Fruit fly (Drosophila melanogaster) whole organism, pupa: ENCODE data around the gene CG5280.

Experiments
- CG8159 ChIP-seq: fragments of 200-800 bp; sonication (Bioruptor generic); optimal IDR thresholded peaks from 3 replicates; lab custom pipeline; 2018; ENCODE audit warnings: missing biosample characterization, mild to moderate bottlenecking, missing genetic modification characterization, moderate library complexity
- CG9948 ChIP-seq: fragments of 200-800 bp; sonication (Bioruptor generic); optimal IDR thresholded peaks from 2 replicates; lab custom pipeline; 2018; ENCODE audit warnings: missing biosample characterization, mild to moderate bottlenecking, missing genetic modification characterization, moderate library complexity
- D1 ChIP-seq: fragments of 200-800 bp; sonication (Bioruptor generic); optimal IDR thresholded peaks from 2 replicates; lab custom pipeline; 2018; ENCODE audit warnings: missing biosample characterization, mild to moderate bottlenecking, missing genetic modification characterization, moderate library complexity
- fd96Ca ChIP-seq: fragments of 200-800 bp; sonication (Bioruptor generic); IDR thresholded peaks from 3 replicates; pipeline ENCODE4 v1.3.6; 2022; ENCODE audit warnings: missing biosample characterization, missing genetic modification characterization
- gl ChIP-seq: fragments of 200-800 bp; sonication (Bioruptor generic); optimal IDR thresholded peaks from 2 replicates; lab custom pipeline; 2018; ENCODE audit warnings: missing biosample characterization, mild to moderate bottlenecking, missing genetic modification characterization

- TF ChIP-seq D1 (tag; lab: Kevin White, UChicago) (no peak), fd96Ca (GFP tag; lab: Robert Waterston, UW) (no peak), CG9948 (tag; lab: Kevin White, UChicago) (no peak), CG8159 (tag; lab: Kevin White, UChicago) (peak; percentile 44), gl (tag; lab: Kevin White, UChicago) (no peak)
Observed at dm6 chr3L:9025680-9026079, 35.7 kb upstream of the CG5280 start.
